Worm (Caenorhabditis elegans): ENCODE results near the gene hid-1.
A peak's percentile ranks its signal among the peaks of the same experiment; 100 is the strongest.

The hid-1 gene

ce11 chrX:2446185-2446584, 42.7 kb upstream of the hid-1 start (continued):
- TF ChIP-seq nhr-10 (tag; optimal IDR thresholded peaks at IDR 0.05): no peak
- no peak for TF ChIP-seq nhr-77 (tag; optimal IDR thresholded peaks at IDR 0.05)
- no peak for TF ChIP-seq dmd-6 (GFP tag; IDR thresholded peaks at IDR 0.05)
- no peak for TF ChIP-seq ces-1 (GFP tag; optimal IDR thresholded peaks at IDR 0.05)
- TF ChIP-seq lin-1 (GFP tag; IDR thresholded peaks at IDR 0.05): no peak
- TF ChIP-seq F10B5.3 (tag; optimal IDR thresholded peaks at IDR 0.05): no peak
- no peak for TF ChIP-seq nhr-28 (tag; optimal IDR thresholded peaks at IDR 0.05)
- TF ChIP-seq duxl-1 (tag; optimal IDR thresholded peaks at IDR 0.05; ENCODE audit: poor library complexity): no peak

ce11 chrX:2447214-2447613, 41.6 kb upstream of the hid-1 start:
- TF ChIP-seq set-16 (GFP tag; IDR thresholded peaks at IDR 0.05) (peak; percentile 34; the same call in 1 of the 2 replicates), zfp-3 (GFP tag; conservative IDR thresholded peaks at IDR 0.05) (no peak), lin-1 (GFP tag; IDR thresholded peaks at IDR 0.05) (no peak), dve-1 (tag; optimal IDR thresholded peaks at IDR 0.05; ENCODE audit: insufficient read depth) (no peak), tra-1 (GFP tag; IDR thresholded peaks at IDR 0.05) (no peak)

ce11 chrX:2450994-2451393, 37.9 kb upstream of the hid-1 start:
- TF ChIP-seq nhr-237 (tag; optimal IDR thresholded peaks at IDR 0.05) (no peak), madf-5 (GFP tag; IDR thresholded peaks at IDR 0.05) (no peak), aha-1 (tag) (peak; percentile 3), ctbp-1 (GFP tag; IDR thresholded peaks at IDR 0.05) (0 out of 2 replicates have a peak, but pooled peaks have one; percentile 16), mdl-1 (tag; optimal IDR thresholded peaks at IDR 0.05) (no peak), set-16 (GFP tag; IDR thresholded peaks at IDR 0.05) (peak; percentile 50; the same call in 1 of the 2 replicates), fkh-10 (GFP tag; optimal IDR thresholded peaks at IDR 0.05) (no peak)

ce11 chrX:2452297-2452696, 36.6 kb upstream of the hid-1 start:
- TF ChIP-seq lin-29 (GFP tag; IDR thresholded peaks at IDR 0.05) (no peak), lin-38 (GFP tag; IDR thresholded peaks at IDR 0.05) (no peak), ceh-32 (tag; optimal IDR thresholded peaks at IDR 0.05; ENCODE audit: poor library complexity) (no peak), saeg-2 (GFP tag; IDR thresholded peaks at IDR 0.05) (no peak), hlh-11 (tag; optimal IDR thresholded peaks at IDR 0.05) (peak; percentile 14), ZK337.2 (GFP tag; IDR thresholded peaks at IDR 0.05) (no peak), aly-2 (tag; optimal IDR thresholded peaks at IDR 0.05) (no peak), T26A8.4 (GFP tag; IDR thresholded peaks at IDR 0.05) (no peak), nhr-48 (tag; optimal IDR thresholded peaks at IDR 0.05) (no peak)

- TF ChIP-seq lin-38 (GFP tag; IDR thresholded peaks at IDR 0.05) (no peak), aha-1 (tag) (no peak), jun-1 (tag; optimal IDR thresholded peaks at IDR 0.05) (no peak), ztf-7 (tag; optimal IDR thresholded peaks at IDR 0.05) (no peak), Y105C5A.15 (GFP tag; IDR thresholded peaks at IDR 0.05) (no peak), attf-4 (tag; optimal IDR thresholded peaks at IDR 0.05) (no peak), set-16 (GFP tag; IDR thresholded peaks at IDR 0.05) (no peak), lin-29 (GFP tag; IDR thresholded peaks at IDR 0.05) (no peak), dpl-1 (GFP tag; optimal IDR thresholded peaks at IDR 0.05) (no peak), snpc-4 (tag; optimal IDR thresholded peaks at IDR 0.05) (no peak), saeg-2 (GFP tag; IDR thresholded peaks at IDR 0.05) (no peak), hlh-30 (tag; optimal IDR thresholded peaks at IDR 0.05; ENCODE audit: insufficient read depth) (no peak), unc-39 (tag; optimal IDR thresholded peaks at IDR 0.05) (no peak)
These were observed 36.1 kb upstream of the hid-1 start for ce11 chrX:2452716-2453115.
